Worm (Caenorhabditis elegans): ENCODE measurements around the gene pqn-39.

Gene pqn-39

DNA sequence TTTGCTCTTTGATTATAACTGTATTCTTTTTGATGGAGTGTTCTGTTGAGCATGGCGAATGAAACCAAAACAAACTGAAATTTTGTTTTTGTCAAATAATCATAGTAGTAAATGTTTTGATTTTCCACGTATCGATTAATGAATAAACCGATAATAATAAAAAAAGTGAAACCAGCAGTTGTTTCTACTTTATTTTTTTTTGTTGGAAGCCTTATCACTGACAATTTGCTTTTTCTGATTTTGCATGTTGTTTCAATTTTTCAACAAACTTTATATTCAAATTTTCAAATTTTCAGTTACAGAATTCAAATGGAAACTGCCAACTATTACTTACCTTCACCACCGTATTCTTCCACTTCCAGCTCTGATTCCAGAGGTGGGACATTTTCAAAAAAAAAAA, 33.9 kb downstream of the pqn-39 start, which contains the start of gene elt-3:
Gene elt-3, plus strand, starts transcription at position 301 of the 400 bp plus-strand sequence.
- no peak for TF ChIP-seq hlh-8 (tag; optimal IDR thresholded peaks at IDR 0.05)

- TF ChIP-seq sox-2 (GFP tag; IDR thresholded peaks at IDR 0.05) = no peak
These were observed 38.9 kb downstream of the pqn-39 start, which contains the start of gene meg-1 for ce11 chrX:13929534-13929933. Gene meg-1, minus strand, starts transcription at chrX:13929634.

ce11 chrX:13928532-13928931, 39.9 kb downstream of the pqn-39 start:
- TF ChIP-seq unc-3 (GFP tag; conservative IDR thresholded peaks at IDR 0.05) (no peak), unc-3 (tag; optimal IDR thresholded peaks at IDR 0.05) (no peak), hlh-15 (tag; optimal IDR thresholded peaks at IDR 0.05) (no peak), nhr-11 (tag; optimal IDR thresholded peaks at IDR 0.05) (no peak), eyg-1 (tag; optimal IDR thresholded peaks at IDR 0.05) (no peak), ceh-19 (GFP tag; optimal IDR thresholded peaks at IDR 0.05) (no peak), lin-11 (tag; optimal IDR thresholded peaks at IDR 0.05) (no peak), fkh-6 (tag; optimal IDR thresholded peaks at IDR 0.05) (no peak), fax-1 (tag; optimal IDR thresholded peaks at IDR 0.05) (no peak), sox-4 (tag; optimal IDR thresholded peaks at IDR 0.05) (no peak), tbx-2 (tag; optimal IDR thresholded peaks at IDR 0.05) (no peak), elt-2 (tag; optimal IDR thresholded peaks at IDR 0.05) (no peak), ceh-18 (tag; optimal IDR thresholded peaks at IDR 0.05) (no peak), odd-2 (tag; optimal IDR thresholded peaks at IDR 0.05) (no peak), ceh-34 (tag; optimal IDR thresholded peaks at IDR 0.05) (no peak), unc-86 (tag; optimal IDR thresholded peaks at IDR 0.05) (no peak), fkh-10 (GFP tag; optimal IDR thresholded peaks at IDR 0.05) (no peak), madf-2 (tag; optimal IDR thresholded peaks at IDR 0.05) (no peak), hlh-6 (tag; optimal IDR thresholded peaks at IDR 0.05) (no peak), hlh-13 (GFP tag; optimal IDR thresholded peaks at IDR 0.05) (no peak), elt-4 (tag; optimal IDR thresholded peaks at IDR 0.05) (no peak)

ce11 chrX:13926029-13926428, 42.4 kb downstream of the pqn-39 start, which contains the start of gene meg-2:
Gene meg-2, minus strand, starts transcription at chrX:13926129.
- no peak for TF ChIP-seq fkh-10 (GFP tag; optimal IDR thresholded peaks at IDR 0.05)
- TF ChIP-seq pha-2 (tag; optimal IDR thresholded peaks at IDR 0.05) = no peak
- TF ChIP-seq che-1 (tag; optimal IDR thresholded peaks at IDR 0.05) = no peak
- no peak for TF ChIP-seq ceh-18 (tag; optimal IDR thresholded peaks at IDR 0.05)
- no peak for TF ChIP-seq pqm-1 (tag; optimal IDR thresholded peaks at IDR 0.05)
- no peak for TF ChIP-seq ceh-14 (tag; optimal IDR thresholded peaks at IDR 0.05)

ce11 chrX:13920374-13920986, 48.0 kb downstream of the pqn-39 start:
- TF ChIP-seq hlh-6 (tag; optimal IDR thresholded peaks at IDR 0.05) (no peak), eyg-1 (tag; optimal IDR thresholded peaks at IDR 0.05) (no peak), zip-5 (tag; optimal IDR thresholded peaks at IDR 0.05) (no peak), K09A11.1 (tag; optimal IDR thresholded peaks at IDR 0.05; ENCODE audit: insufficient read depth) (no peak), ceh-30 (tag; optimal IDR thresholded peaks at IDR 0.05) (no peak), ceh-18 (tag; optimal IDR thresholded peaks at IDR 0.05) (peak; percentile 10), che-1 (tag; optimal IDR thresholded peaks at IDR 0.05) (no peak), ceh-19 (GFP tag; optimal IDR thresholded peaks at IDR 0.05) (no peak), elt-4 (tag; optimal IDR thresholded peaks at IDR 0.05) (no peak), pros-1 (tag; optimal IDR thresholded peaks at IDR 0.05) (no peak), Y22D7AL.16 (tag; optimal IDR thresholded peaks at IDR 0.05) (no peak), pha-4 (tag; optimal IDR thresholded peaks at IDR 0.05) (no peak), sdc-2 (tag; optimal IDR thresholded peaks at IDR 0.05) (no peak), tbx-2 (tag; optimal IDR thresholded peaks at IDR 0.05) (peak; percentile 28), hlh-15 (tag; optimal IDR thresholded peaks at IDR 0.05) (no peak), nhr-11 (tag; optimal IDR thresholded peaks at IDR 0.05) (no peak), syd-9 (tag; optimal IDR thresholded peaks at IDR 0.05) (no peak), F13H6.1 (tag; optimal IDR thresholded peaks at IDR 0.05) (peak; percentile 11)
